Fruit fly (Drosophila melanogaster) whole organism, prepupa: Measurements from ENCODE around the gene rst.

Experiments used
- CG10669 ChIP-seq: fragments of 200-800 bp; sonication (Bioruptor generic); optimal IDR thresholded peaks from 3 replicates; lab custom pipeline; 2018; ENCODE audit warnings: missing biosample characterization, mild to moderate bottlenecking, missing genetic modification characterization, moderate library complexity
- CG11902 ChIP-seq: fragments of 200-800 bp; sonication (Bioruptor generic); optimal IDR thresholded peaks from 3 replicates; lab custom pipeline; 2016; ENCODE audit warnings: missing biosample characterization, missing genetic modification characterization
- CG15336 ChIP-seq: fragments of 200-800 bp; sonication (Bioruptor generic); IDR thresholded peaks from 2 replicates; pipeline ENCODE4 v1.3.6; 2022; ENCODE audit warnings: missing biosample characterization, missing genetic modification characterization
- CG1621 ChIP-seq: fragments of 200-800 bp; sonication (Bioruptor generic); optimal IDR thresholded peaks from 3 replicates; lab custom pipeline; 2018; ENCODE audit warnings: missing biosample characterization, mild to moderate bottlenecking, missing genetic modification characterization
- CG16779 ChIP-seq: fragments of 200-800 bp; sonication (Bioruptor generic); optimal IDR thresholded peaks from 3 replicates; lab custom pipeline; 2017; ENCODE audit warnings: missing biosample characterization, mild to moderate bottlenecking, missing genetic modification characterization
- CG3032 ChIP-seq: fragments of 200-800 bp; optimal IDR thresholded peaks from 2 replicates; lab custom pipeline; 2019; ENCODE audit warnings: missing biosample characterization, mild to moderate bottlenecking, missing genetic modification characterization, moderate library complexity
- CG31627 ChIP-seq: fragments of 200-800 bp; sonication (Bioruptor generic); optimal IDR thresholded peaks from 3 replicates; lab custom pipeline; 2016; ENCODE audit warnings: missing biosample characterization, missing genetic modification characterization
- CG32006 ChIP-seq: fragments of 200-800 bp; sonication (Bioruptor generic); optimal IDR thresholded peaks from 3 replicates; lab custom pipeline; 2017; ENCODE audit warnings: missing biosample characterization, mild to moderate bottlenecking, missing genetic modification characterization
- CG3919 ChIP-seq: fragments of 200-800 bp; sonication (Bioruptor generic); optimal IDR thresholded peaks from 3 replicates; lab custom pipeline; 2016; ENCODE audit warnings: missing biosample characterization, missing genetic modification characterization
- CG4318 ChIP-seq: fragments of 200-800 bp; sonication (Bioruptor generic); optimal IDR thresholded peaks from 3 replicates; lab custom pipeline; 2017; ENCODE audit warnings: missing biosample characterization, mild to moderate bottlenecking, missing genetic modification characterization
- CG6854 ChIP-seq: fragments of 200-800 bp; sonication (Bioruptor generic); optimal IDR thresholded peaks from 2 replicates; lab custom pipeline; 2017; ENCODE audit warnings: missing biosample characterization, mild to moderate bottlenecking, missing genetic modification characterization
- CG8119 ChIP-seq: fragments of 200-800 bp; sonication (Bioruptor generic); IDR thresholded peaks from 3 replicates; pipeline ENCODE4 v1.3.6; 2022; ENCODE audit warnings: missing biosample characterization, missing genetic modification characterization
- CG8319 ChIP-seq: fragments of 200-800 bp; sonication (Bioruptor generic); optimal IDR thresholded peaks from 3 replicates; lab custom pipeline; 2016; ENCODE audit warnings: missing biosample characterization, missing genetic modification characterization
- CG8632 ChIP-seq: fragments of 200-800 bp; sonication (Bioruptor generic); optimal IDR thresholded peaks from 3 replicates; lab custom pipeline; 2016; ENCODE audit warnings: missing biosample characterization, missing genetic modification characterization
- CG9139 ChIP-seq: fragments of 200-800 bp; sonication (Bioruptor generic); optimal IDR thresholded peaks from 3 replicates; lab custom pipeline; 2017; ENCODE audit warnings: missing biosample characterization, mild to moderate bottlenecking, missing genetic modification characterization
- Eip75B ChIP-seq: fragments of 200-800 bp; sonication (Bioruptor generic); optimal IDR thresholded peaks from 3 replicates; lab custom pipeline; 2016; ENCODE audit warnings: missing biosample characterization, missing genetic modification characterization
- Eip93F ChIP-seq: fragments of 200-800 bp; sonication (Bioruptor generic); optimal IDR thresholded peaks from 2 replicates; lab custom pipeline; 2016; ENCODE audit warnings: missing biosample characterization, mild to moderate bottlenecking, missing genetic modification characterization
- Ets21C ChIP-seq: fragments of 200-800 bp; sonication (Bioruptor generic); optimal IDR thresholded peaks from 3 replicates; lab custom pipeline; 2016; ENCODE audit warnings: missing biosample characterization, missing genetic modification characterization
- Gug ChIP-seq: fragments of 200-800 bp; sonication (Bioruptor generic); IDR thresholded peaks from 2 replicates; pipeline ENCODE4 v1.3.6; 2022; ENCODE audit warnings: missing biosample characterization, missing genetic modification characterization
- Hr39 ChIP-seq: fragments of 200-800 bp; sonication (Bioruptor generic); optimal IDR thresholded peaks from 2 replicates; lab custom pipeline; 2016; ENCODE audit warnings: missing biosample characterization, missing genetic modification characterization
- Hr4 ChIP-seq: fragments of 200-800 bp; sonication (Bioruptor generic); optimal IDR thresholded peaks from 3 replicates; lab custom pipeline; 2016; ENCODE audit warnings: missing biosample characterization, missing genetic modification characterization
- Met ChIP-seq: fragments of 200-800 bp; sonication (Bioruptor generic); optimal IDR thresholded peaks from 3 replicates; lab custom pipeline; 2016; ENCODE audit warnings: missing biosample characterization, missing genetic modification characterization
- OdsH ChIP-seq: fragments of 200-800 bp; sonication (Bioruptor generic); optimal IDR thresholded peaks from 3 replicates; lab custom pipeline; 2016; ENCODE audit warnings: missing biosample characterization, missing genetic modification characterization
- Sox102F ChIP-seq: fragments of 200-800 bp; sonication (Bioruptor generic); optimal IDR thresholded peaks from 2 replicates; lab custom pipeline; 2016; ENCODE audit warnings: missing biosample characterization, mild to moderate bottlenecking, missing genetic modification characterization
- Sox15 ChIP-seq: fragments of 200-800 bp; sonication (Bioruptor generic); optimal IDR thresholded peaks from 3 replicates; lab custom pipeline; 2016; ENCODE audit warnings: missing biosample characterization, missing genetic modification characterization
- dac ChIP-seq: fragments of 200-800 bp; sonication (Bioruptor generic); optimal IDR thresholded peaks from 2 replicates; lab custom pipeline; 2017; ENCODE audit warnings: missing biosample characterization, mild to moderate bottlenecking, missing genetic modification characterization
- dsx ChIP-seq: fragments of 200-800 bp; optimal IDR thresholded peaks from 3 replicates; lab custom pipeline; 2019; ENCODE audit warnings: missing biosample characterization, mild to moderate bottlenecking, missing genetic modification characterization, moderate library complexity; ENCODE audit not compliant: poor library complexity, severe bottlenecking
- esn ChIP-seq: fragments of 200-800 bp; sonication (Bioruptor generic); optimal IDR thresholded peaks from 2 replicates; lab custom pipeline; 2016; ENCODE audit warnings: missing biosample characterization, mild to moderate bottlenecking, missing genetic modification characterization, moderate library complexity
- fd85E ChIP-seq: fragments of 200-800 bp; sonication (Bioruptor generic); optimal IDR thresholded peaks from 3 replicates; lab custom pipeline; 2016; ENCODE audit warnings: missing biosample characterization, missing genetic modification characterization
- fkh ChIP-seq: fragments of 200-800 bp; sonication (Bioruptor generic); optimal IDR thresholded peaks from 3 replicates; lab custom pipeline; 2017; ENCODE audit warnings: missing biosample characterization, mild to moderate bottlenecking, missing genetic modification characterization, moderate library complexity
- lz ChIP-seq: fragments of 200-800 bp; sonication (Bioruptor generic); optimal IDR thresholded peaks from 3 replicates; lab custom pipeline; 2016; ENCODE audit warnings: missing biosample characterization, missing genetic modification characterization
- pdm3 ChIP-seq: fragments of 200-800 bp; sonication (Bioruptor generic); optimal IDR thresholded peaks from 3 replicates; lab custom pipeline; 2016; ENCODE audit warnings: missing biosample characterization, missing genetic modification characterization
- salr ChIP-seq, 2 experiments: fragments of 200-800 bp; sonication (Bioruptor generic); optimal IDR thresholded peaks; 3 replicates each; lab custom pipeline; 2016 to 2018; ENCODE audit warnings: missing biosample characterization in 2 of 2, missing genetic modification characterization in 2 of 2, mild to moderate bottlenecking in 1 of 2
- svp ChIP-seq: fragments of 200-800 bp; sonication (Bioruptor generic); peaks from one replicate; lab custom pipeline; 2016; ENCODE audit warnings: missing biosample characterization, missing genetic modification characterization
- topi ChIP-seq: fragments of 200-800 bp; sonication (Bioruptor generic); optimal IDR thresholded peaks from 3 replicates; lab custom pipeline; 2016; ENCODE audit warnings: missing biosample characterization, missing genetic modification characterization
- vri ChIP-seq: fragments of 200-800 bp; sonication (Bioruptor generic); optimal IDR thresholded peaks from 3 replicates; lab custom pipeline; 2016; ENCODE audit warnings: missing biosample characterization, mild to moderate bottlenecking, missing genetic modification characterization

Gene rst

DNA sequence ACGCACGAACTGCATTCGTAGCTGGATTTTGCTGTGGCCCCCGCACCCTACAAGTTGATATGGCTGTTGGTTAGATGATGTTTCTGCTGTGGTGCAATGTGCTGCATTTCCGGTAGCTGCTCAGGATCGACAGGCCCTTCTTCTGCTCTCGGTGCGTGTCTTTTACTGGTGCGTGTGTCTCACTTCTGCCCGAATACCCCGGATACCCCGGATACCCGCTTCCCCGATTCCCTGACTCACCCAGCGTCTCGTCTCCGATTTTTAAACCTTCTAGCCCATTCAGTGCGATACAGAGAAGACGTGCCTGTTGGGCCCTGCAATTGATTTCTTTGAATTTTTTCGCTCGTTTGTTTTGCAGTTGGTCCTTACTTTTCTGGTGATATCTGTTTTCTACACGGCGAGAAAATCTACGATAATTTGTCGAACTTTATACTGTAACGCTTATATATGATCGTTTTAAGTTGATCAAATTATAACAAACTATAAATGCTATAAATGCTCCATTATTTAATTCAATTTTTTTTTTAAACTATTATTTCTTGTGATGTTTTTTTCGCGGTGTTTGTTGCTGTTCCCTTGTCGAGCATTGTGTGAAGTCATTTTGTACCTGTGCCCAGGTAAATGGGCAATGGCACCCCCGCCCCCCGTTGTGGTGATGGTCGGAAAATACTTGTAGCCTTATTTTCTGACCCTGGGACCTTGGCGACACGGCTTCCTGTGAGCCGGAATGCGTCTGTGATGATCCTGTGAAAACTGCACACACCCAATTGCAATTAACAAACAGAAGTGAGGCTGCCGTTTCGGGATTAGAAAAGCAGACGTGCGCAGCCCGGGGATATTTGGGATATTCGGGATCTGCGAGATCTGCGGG, 11.5 kb upstream of the rst start (continued):
- TF ChIP-seq CG15336 (GFP tag; lab: Robert Waterston, UW) (no peak), CG3032 (tag; lab: Kevin White, UChicago) (peak; percentile 87), CG10669 (GFP tag; lab: Kevin White, UChicago) (peak; percentile 85), fkh (GFP tag; lab: Kevin White, UChicago) (no peak), lz (peak; percentile 76), Ets21C (GFP tag; lab: Kevin White, UChicago) (peak; percentile 53), Hr39 (GFP tag; lab: Kevin White, UChicago) (peak; percentile 73), CG31627 (GFP tag; lab: Kevin White, UChicago) (peak; percentile 76), CG4318 (GFP tag; lab: Kevin White, UChicago) (peak; percentile 4), CG9139 (peak; percentile 73), CG8319 (GFP tag; lab: Kevin White, UChicago) (peak; percentile 34), esn (GFP tag; lab: Kevin White, UChicago) (peak; percentile 85), fd85E (GFP tag; lab: Kevin White, UChicago) (no peak), svp (GFP tag; lab: Kevin White, UChicago) (peak; percentile 88), pdm3 (peak; percentile 73), CG8119 (GFP tag; lab: Robert Waterston, UW) (no peak), Sox102F (GFP tag; lab: Kevin White, UChicago) (peak; percentile 82)
- TF ChIP-seq, all 60 proteins: peak for 50

DNA sequence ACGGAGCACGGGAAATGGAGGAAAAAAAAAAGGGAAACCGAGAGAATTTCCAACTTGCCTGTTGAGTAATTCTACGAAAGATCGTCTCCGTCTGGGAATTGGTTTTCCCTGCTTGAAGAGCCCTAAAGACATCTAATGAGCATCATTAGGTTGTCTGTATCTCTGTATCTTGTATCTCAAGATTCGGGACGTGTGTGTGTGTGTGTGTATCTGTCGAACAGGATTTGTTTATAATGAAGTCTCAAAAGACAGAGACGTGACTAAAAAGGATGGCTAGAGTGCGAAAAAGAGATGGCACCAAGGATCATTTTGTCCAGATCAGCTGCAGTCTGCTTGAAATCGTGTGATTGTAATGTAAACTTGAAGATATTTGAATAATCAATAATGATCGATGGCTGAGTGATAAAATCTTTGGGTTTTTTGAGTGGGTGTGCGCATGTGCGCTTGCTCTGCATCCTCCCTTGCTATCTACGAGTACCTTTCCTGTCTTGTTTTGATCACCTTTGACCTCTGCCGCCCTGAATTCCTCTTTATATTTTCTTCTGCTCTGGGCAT, 8.9 kb upstream of the rst start:
- TF ChIP-seq Sox15: no peak
- no peak for TF ChIP-seq Hr39 (GFP tag; lab: Kevin White, UChicago)
- TF ChIP-seq CG8319 (GFP tag; lab: Kevin White, UChicago): no peak
- no peak for TF ChIP-seq CG3919
- no peak for TF ChIP-seq Ets21C (GFP tag; lab: Kevin White, UChicago)
- no peak for TF ChIP-seq CG8632 (GFP tag; lab: Kevin White, UChicago)
- TF ChIP-seq topi: no peak
- TF ChIP-seq CG11902: no peak
- TF ChIP-seq dac (GFP tag; lab: Kevin White, UChicago): no peak
- TF ChIP-seq pdm3: no peak
- no peak for TF ChIP-seq OdsH (GFP tag; lab: Kevin White, UChicago)
- no peak for TF ChIP-seq CG3032 (tag; lab: Kevin White, UChicago)
- no peak for TF ChIP-seq esn (GFP tag; lab: Kevin White, UChicago)
- no peak for TF ChIP-seq salr (GFP tag; optimal IDR thresholded peaks at IDR 0.05; lab: Kevin White, UChicago)
- no peak for TF ChIP-seq vri
- TF ChIP-seq CG31627 (GFP tag; lab: Kevin White, UChicago): no peak
- TF ChIP-seq CG8119 (GFP tag; lab: Robert Waterston, UW): no peak
- no peak for TF ChIP-seq CG9139

DNA sequence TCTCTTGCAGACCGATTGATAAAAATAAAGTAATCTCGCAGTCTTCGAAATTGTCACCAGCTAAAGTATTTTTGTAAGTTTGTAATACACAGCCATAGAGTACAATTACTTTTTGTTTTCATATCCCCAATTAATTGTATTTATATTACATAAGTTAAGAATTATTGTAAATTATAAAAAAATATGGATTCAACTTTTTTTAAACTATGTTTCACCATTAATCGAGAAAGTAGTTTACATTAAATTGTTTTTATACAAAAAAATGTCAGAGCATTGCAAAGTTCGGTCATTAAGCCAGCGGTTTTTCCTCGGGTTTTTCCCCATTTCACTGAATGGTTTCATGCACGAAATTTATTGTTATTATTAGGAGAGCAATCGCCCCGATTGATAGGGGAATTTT, 6.7 kb upstream of the rst start:
- TF ChIP-seq Hr4 (GFP tag; lab: Kevin White, UChicago) (no peak), CG1621 (tag; lab: Kevin White, UChicago) (no peak), esn (GFP tag; lab: Kevin White, UChicago) (no peak), CG11902 (no peak), CG10669 (GFP tag; lab: Kevin White, UChicago) (no peak), svp (GFP tag; lab: Kevin White, UChicago) (no peak), dsx (GFP tag; lab: Kevin White, UChicago) (no peak), CG3032 (tag; lab: Kevin White, UChicago) (no peak), Met (no peak), Gug (GFP tag; lab: Robert Waterston, UW) (no peak), CG16779 (tag; lab: Kevin White, UChicago) (no peak), Eip75B (GFP tag; lab: Kevin White, UChicago) (no peak), Eip93F (GFP tag; lab: Kevin White, UChicago) (no peak), CG32006 (GFP tag; lab: Kevin White, UChicago) (no peak), CG6854 (GFP tag; lab: Kevin White, UChicago) (no peak)
